Fruit fly (Drosophila melanogaster) S2 (cell line): ENCODE measurements around the gene sip3.

Experiments
- CG8478 ChIP-seq: fragments of >200 bp; optimal IDR thresholded peaks from 2 replicates; lab custom pipeline; 2018
- CTCF ChIP-seq, 2 experiments: fragments of >200 bp; optimal IDR thresholded peaks; 2 replicates each; lab custom pipeline; 2018

The sip3 gene

DNA sequence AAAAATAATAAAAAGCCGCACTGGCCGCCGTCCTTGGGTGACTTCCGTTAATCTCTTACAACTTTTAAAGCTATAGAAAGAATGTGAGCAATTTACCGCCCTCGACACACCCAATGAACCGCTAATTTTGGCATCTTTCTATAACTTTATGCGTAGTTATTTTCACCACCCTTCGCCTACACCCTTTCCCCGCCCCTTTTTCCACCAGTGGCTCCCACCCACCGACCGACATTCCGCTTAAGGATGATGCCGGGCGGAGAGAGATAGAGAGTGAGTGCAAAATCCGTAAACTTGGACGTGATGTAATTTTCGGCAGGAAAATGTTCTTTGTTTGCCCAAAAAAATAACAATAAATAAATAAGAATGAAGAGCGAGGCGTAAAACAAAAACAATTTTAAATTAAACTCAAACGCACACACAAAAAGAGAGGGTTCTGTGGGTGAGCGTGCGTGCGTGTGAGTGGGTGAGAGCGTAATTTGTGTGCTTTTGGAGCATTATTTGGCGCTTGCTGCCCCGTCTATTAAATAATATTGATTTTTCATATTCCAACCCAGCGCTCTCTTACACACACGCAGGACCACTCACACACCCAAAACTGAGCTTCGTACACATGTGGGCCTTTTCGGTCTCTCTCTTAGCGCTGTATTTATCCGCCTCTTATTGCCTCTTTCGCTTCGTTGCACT is 5.6 kb downstream of the sip3 start:
- TF ChIP-seq CTCF (optimal IDR thresholded peaks at IDR 0.05; lab: Kevin White, UChicago) (no peak), CG8478 (no peak)

DNA sequence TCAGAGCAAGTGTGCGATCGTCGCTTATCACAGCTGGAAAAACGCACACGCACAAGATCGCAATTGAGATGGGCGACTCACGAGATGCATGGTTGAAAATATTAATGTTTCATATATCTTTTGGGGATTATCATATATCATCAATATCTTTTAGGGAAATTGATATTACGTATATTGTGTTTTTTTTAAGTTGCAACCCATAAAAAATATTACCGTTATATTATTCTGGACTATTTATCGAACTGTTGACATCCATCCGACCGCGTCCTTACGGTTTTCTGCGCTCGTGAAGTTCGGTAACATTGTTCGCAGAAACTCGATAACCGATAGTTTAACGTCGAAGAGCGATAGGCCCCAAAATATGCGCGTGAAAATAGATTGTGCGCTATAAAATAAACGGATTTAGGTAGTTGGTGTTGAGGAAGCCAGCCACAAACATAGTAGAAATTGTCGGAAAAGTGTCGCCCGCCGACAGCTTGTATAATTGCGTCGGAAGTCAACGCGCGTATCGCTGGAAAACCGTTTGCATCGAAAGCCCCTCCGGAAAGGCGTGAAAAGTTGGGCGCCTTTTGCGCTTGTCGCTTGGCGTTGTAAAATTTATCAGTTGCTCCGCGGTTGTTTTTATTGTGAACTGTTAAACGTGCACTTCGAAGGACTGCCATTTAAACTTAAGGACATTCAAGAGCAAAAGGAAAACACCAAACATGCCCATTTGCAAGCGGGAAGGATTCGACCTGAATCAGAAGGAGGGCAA is 21.8 kb downstream of the sip3 start, which contains the start of the genes Mccc1 and Acf:
Mccc1 (minus strand) TSS at position 244 of the 754 bp plus-strand sequence.
Acf (plus strand) TSS at position 318 of the 754 bp plus-strand sequence.
- TF ChIP-seq CG8478: no peak
- TF ChIP-seq CTCF (optimal IDR thresholded peaks at IDR 0.05; lab: Kevin White, UChicago): no peak

DNA sequence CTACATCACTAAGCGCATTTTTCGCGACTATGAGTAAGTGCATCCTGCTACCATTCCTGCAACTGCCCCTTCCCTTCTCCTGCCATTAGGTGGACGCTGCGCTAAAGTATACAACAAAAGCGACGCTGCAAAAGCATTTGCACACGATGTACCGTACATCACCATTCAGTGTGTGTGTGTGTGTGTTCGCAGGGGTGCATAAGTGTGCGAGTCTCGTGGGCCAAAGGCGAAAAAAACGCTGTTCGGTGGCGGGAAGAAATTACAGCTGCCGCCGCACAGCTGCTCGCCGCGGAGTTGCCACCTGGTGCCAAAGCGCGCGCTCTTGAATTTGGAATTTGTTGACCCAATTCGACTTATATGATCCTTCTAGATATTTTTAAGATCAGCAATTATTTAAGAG is 22.4 kb downstream of the sip3 start:
- peak in 1 of 2 experiments; percentile 38 for TF ChIP-seq CTCF (optimal IDR thresholded peaks at IDR 0.05; lab: Kevin White, UChicago)
- TF ChIP-seq CG8478: no peak

DNA sequence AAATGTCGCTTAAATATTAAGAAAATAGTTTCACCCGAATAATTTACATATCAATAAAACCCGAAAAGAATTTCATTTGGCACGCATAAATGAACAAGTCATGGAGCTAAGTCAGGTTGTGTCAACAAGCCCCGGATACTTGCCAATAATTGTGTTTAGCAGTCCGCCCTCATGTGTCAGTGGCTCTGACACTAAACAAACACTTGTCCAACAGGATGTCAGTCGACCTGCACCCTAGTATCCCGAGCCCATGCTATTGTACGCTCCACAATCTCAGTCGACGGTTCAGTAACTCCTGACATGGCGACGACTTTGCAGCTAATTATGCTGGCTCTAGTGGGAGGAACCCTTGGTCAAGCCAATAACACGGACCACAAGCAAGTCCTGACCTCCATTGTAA is 28.6 kb downstream of the sip3 start, which contains the start of gene Ir100a:
Ir100a (plus strand) TSS at position 301 of the 400 bp plus-strand sequence.
- TF ChIP-seq CTCF (optimal IDR thresholded peaks at IDR 0.05; lab: Kevin White, UChicago) (no peak), CG8478 (no peak)

DNA sequence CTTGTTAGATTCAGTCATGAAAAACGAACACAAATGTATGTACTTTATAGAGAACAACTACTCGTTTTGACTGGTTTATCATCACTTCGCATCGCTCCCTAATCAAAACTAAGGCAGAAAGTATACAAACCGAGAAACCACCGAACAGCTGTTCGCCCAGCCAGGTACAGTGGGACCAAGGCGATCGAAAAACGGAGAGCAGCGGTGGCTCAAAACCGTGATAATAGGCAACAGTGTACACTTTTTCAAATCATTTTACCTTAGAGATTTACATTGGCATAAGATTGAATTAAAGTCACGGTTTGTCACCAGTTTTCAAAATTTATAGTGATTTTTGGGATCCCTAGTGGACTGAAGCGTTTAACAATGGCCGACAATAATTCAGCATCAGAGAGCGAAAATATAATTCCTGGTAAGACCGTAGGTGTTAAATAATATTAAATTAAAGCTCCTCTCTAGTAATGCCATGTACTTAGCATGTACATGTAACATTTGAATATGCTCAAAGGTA is 33.3 kb downstream of the sip3 start, which contains the start of the genes CG42233 and CG1971:
CG42233 (minus strand) TSS at position 51 of the 511 bp plus-strand sequence.
CG1971 (plus strand) TSS at position 241 of the 511 bp plus-strand sequence.
- no peak for TF ChIP-seq CG8478
- no peak for TF ChIP-seq CTCF (optimal IDR thresholded peaks at IDR 0.05; lab: Kevin White, UChicago)

DNA sequence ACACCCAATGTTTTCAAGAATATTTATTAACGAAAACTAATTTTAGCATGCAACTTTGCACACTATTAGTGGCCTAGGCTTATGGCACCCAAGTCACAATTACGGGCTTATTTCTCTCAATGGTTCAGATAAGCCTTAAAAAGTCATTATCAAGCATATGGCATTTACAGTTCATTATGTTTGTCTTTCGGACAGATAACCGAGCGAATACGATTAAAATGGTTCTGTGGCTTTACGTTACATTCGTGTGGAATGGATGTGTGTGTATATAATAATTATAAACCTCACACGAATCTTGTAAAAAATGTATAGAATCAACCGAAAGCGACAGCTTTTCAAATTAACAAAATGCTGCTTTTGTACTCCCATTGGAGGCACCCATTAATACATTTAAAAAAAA is 36.6 kb downstream of the sip3 start:
- TF ChIP-seq CG8478 (no peak), CTCF (optimal IDR thresholded peaks at IDR 0.05; lab: Kevin White, UChicago) (no peak)

DNA sequence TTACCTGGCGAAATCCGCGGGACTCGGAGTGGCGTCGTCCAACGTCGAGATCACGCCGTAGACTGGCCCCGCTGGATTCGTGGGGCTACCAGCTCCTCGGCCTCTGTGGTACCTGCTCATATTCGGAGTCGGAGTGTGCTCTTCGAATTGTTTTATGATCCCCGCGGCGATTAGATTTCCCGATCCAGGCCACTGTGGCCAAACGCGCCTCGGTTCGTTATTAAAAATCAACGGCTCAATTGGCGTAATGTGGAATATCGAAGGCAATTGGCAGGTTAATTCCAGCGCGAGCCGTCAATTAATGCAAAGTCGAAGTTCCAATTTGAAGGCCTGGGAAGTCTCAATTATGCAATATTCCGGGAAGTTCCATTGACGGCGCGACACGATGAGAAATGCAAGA is 37.6 kb downstream of the sip3 start:
- TF ChIP-seq CTCF (optimal IDR thresholded peaks at IDR 0.05; lab: Kevin White, UChicago): no peak
- TF ChIP-seq CG8478: no peak

DNA sequence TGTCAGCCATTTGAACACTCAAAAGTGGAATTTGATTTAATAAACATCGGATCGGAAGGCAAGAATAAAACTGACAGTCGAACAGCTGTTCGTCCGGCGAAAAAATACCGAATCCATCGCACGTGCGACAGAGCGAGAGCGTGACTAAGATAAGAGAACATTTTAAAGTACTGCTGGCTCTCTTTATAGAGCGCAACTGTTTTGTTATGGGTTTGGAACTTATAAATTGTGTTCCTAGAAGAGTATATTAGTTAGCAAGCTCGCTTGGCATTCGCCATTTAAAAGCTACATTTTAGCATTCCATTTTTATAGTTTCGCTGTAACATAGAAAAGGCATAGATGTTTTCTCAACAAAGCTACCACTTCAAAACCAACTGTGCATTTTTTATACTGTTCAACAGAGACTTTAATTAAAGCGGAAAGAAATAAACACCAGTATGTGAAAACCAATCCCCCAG is 38.1 kb downstream of the sip3 start, which contains the start of gene Rift:
Rift (minus strand) TSS at position 114 of the 458 bp plus-strand sequence.
- TF ChIP-seq CG8478: no peak
- TF ChIP-seq CTCF (optimal IDR thresholded peaks at IDR 0.05; lab: Kevin White, UChicago): no peak

DNA sequence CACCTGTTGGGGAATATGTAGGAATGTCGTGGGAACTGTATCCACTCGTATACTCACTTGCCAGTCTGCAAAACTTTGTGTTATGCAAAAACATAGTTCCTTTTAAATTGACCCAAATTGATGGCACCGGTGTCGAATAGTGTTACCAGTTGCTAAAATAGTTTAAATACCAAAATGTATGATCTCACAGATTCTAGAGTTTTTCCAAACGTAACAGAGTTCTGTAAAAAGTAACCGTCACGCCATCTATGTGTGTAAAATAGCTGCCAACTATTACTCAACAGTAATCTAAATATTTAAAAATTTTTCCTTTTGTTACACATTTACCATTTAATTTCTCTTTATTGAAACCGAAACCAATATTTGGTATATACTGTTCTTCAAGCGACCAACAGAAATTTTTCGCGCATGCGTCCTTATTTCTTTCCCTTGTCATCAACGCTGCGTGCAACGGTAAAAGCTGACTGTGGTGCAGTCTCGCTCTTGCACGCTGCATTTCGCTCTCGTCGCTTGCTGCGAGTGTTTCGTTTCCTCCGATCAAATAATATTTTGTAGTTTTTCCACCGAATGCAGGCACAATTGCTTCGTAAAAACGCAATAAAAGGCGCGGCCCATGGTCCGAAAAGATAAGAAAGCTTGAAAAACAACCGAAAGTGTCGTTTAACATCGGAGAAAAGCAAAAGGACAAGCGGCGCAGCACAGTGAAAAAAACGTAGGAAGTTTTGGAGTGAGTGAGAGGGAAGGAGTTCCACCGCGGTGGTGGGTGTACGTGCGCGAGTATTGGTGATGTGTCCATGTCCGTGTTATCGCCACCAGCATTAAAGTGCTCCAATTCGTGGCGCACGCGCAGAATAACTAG is 40.3 kb downstream of the sip3 start, which contains the start of the genes FeCH and RhoGAP100F:
FeCH (minus strand) TSS at position 180 of the 859 bp plus-strand sequence.
RhoGAP100F (plus strand) TSS at position 493 of the 859 bp plus-strand sequence.
- TF ChIP-seq CG8478: no peak
- peak; percentile 73 to 88 for TF ChIP-seq CTCF (optimal IDR thresholded peaks at IDR 0.05; lab: Kevin White, UChicago)

DNA sequence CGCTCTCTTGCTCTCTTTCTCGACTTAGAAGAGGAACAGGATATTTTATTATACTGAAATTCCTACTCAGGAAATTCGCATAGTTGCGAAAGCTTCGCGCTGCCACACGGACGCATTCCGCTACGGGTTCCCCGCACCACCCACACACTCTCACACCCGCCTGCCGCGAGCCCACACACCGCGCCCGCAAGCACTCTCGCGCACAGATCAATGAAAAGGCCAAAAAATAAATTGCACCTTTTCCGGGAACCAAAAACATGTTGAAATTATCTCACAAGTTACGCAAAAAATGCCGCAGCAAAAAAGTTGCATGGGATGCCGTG is 40.9 kb downstream of the sip3 start:
- no peak for TF ChIP-seq CG8478
- TF ChIP-seq CTCF (optimal IDR thresholded peaks at IDR 0.05; lab: Kevin White, UChicago): no peak

DNA sequence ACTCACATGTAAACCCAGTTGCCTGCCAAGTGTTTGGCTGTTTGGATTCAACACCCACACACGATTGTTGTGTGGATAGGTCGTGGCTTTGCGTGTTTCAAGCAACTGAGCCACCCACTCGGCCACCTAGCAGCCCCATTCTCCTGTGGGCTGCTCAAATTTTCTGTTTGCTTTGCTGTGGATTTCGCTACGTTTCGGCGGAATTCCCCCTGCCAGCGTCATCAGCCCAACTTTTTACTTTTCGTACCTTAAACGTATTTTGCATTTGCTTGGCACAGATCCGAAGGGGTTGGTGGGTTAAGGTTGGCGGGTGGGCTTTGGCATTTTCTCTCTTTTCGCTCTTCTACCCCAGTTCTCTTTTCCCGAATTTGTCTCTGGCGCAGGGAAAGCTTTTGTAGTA is 50.4 kb downstream of the sip3 start:
- no peak for TF ChIP-seq CG8478
- TF ChIP-seq CTCF (optimal IDR thresholded peaks at IDR 0.05; lab: Kevin White, UChicago): no peak

DNA sequence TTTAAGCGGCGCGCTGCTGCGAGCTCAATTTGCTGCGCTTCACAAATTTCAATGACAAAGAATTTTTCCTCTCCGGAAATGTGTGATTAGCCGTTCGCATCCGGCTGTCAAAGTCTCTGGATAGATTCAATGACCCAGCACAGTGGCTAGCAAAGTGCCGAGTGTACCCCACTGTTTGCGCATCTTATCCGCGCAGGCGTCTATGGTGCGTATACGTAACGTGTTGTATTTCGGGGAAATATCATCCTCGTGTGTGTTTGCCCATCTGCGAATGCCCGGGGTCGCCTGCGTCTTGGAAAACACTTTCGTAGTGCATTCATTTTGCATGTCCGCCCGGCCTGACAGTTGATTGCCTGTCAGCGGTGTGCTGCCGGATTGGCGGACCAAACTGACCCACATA is 52.2 kb downstream of the sip3 start:
- no peak for TF ChIP-seq CG8478
- TF ChIP-seq CTCF (optimal IDR thresholded peaks at IDR 0.05; lab: Kevin White, UChicago): no peak
